Worm (Caenorhabditis elegans) whole organism, early embryonic: Measurements from ENCODE around the gene ceh-16.

ENCODE experiments used
- aly-1 ChIP-seq: sonication (generic microtip); optimal IDR thresholded peaks from 2 replicates; lab custom pipeline; 2016; ENCODE audit warnings: missing genetic modification characterization, missing compliant biosample characterization
- ama-1 ChIP-seq: fragments of 150-350 bp; optimal IDR thresholded peaks from 2 replicates; lab custom pipeline; 2014
- ets-7 ChIP-seq: sonication (generic microtip); optimal IDR thresholded peaks from 2 replicates; lab custom pipeline; 2016; ENCODE audit warnings: missing genotype, missing genetic modification characterization, missing compliant biosample characterization
- hmg-4 ChIP-seq: fragments of 200-800 bp; sonication (Bioruptor generic); optimal IDR thresholded peaks from 2 replicates; lab custom pipeline; 2018; ENCODE audit warnings: mild to moderate bottlenecking, missing genetic modification characterization, missing compliant biosample characterization
- hnd-1 ChIP-seq: sonication (generic microtip); optimal IDR thresholded peaks from 2 replicates; lab custom pipeline; 2016; ENCODE audit warnings: missing genetic modification characterization, missing compliant biosample characterization
- scrt-1 ChIP-seq: fragments of 200-800 bp; sonication (Bioruptor generic); IDR thresholded peaks from 2 replicates; pipeline ENCODE4 v1.3.6; 2022; ENCODE audit warnings: missing genetic modification characterization, missing compliant biosample characterization
- sea-1 ChIP-seq: fragments of 200-800 bp; sonication (Bioruptor generic); conservative IDR thresholded peaks from 2 replicates; pipeline ENCODE4 v1.3.6; 2022; ENCODE audit warnings: missing genetic modification characterization, missing compliant biosample characterization

DNA sequence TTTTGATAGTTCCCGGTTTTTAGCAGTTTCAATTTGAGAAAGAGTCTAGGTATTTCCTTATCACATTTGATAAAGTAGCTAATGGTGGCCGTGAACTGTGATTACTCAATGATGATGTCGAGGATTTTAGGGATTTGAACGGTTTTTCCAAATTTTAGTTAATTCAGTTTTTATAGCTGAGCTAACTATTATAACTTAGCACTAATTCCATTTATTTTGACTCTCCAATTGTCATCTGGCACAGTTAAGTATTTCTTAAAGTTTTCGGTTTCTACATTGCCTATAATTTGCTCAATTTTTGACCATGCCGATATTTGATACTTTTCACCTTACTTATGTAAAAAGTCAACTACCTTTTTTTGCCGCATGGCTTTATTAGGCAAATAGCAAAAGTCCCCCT, 49.2 kb upstream of the ceh-16 start:
- TF ChIP-seq hnd-1 (tag; lab: Kevin White, UChicago), result no peak
- no peak for TF ChIP-seq ets-7 (tag; lab: Kevin White, UChicago)
- no peak for TF ChIP-seq sea-1
- TF ChIP-seq ama-1 (lab: Kevin White, UChicago), result no peak
- TF ChIP-seq aly-1 (tag; lab: Kevin White, UChicago), result no peak
- TF ChIP-seq hmg-4 (GFP tag; lab: Kevin White, UChicago), result no peak
- no peak for TF ChIP-seq scrt-1 (GFP tag; lab: Robert Waterston, UW)
